Worm (Caenorhabditis elegans) whole organism, early embryonic: ENCODE data around the gene K01G5.10.

ENCODE experiments used
- B0310.2 ChIP-seq: sonication (generic microtip); optimal IDR thresholded peaks from 2 replicates; lab custom pipeline; 2016; ENCODE audit warnings: mild to moderate bottlenecking, missing genetic modification characterization, missing compliant biosample characterization
- F13C5.2 ChIP-seq: sonication (generic microtip); optimal IDR thresholded peaks from 2 replicates; lab custom pipeline; 2017; ENCODE audit warnings: mild to moderate bottlenecking, missing genetic modification characterization, inconsistent platforms, missing compliant biosample characterization
- aly-1 ChIP-seq: sonication (generic microtip); optimal IDR thresholded peaks from 2 replicates; lab custom pipeline; 2016; ENCODE audit warnings: missing genetic modification characterization, missing compliant biosample characterization
- ama-1 ChIP-seq: fragments of 150-350 bp; optimal IDR thresholded peaks from 2 replicates; lab custom pipeline; 2014
- ceh-36 ChIP-seq: sonication (generic microtip); optimal IDR thresholded peaks from 2 replicates; lab custom pipeline; 2016; ENCODE audit warnings: missing genetic modification characterization, inconsistent platforms, missing compliant biosample characterization
- flt-1 ChIP-seq: fragments of 200-800 bp; sonication (Bioruptor generic); IDR thresholded peaks from 2 replicates; pipeline ENCODE4 v1.3.6; 2022; ENCODE audit warnings: missing genetic modification characterization, missing compliant biosample characterization
- hmg-4 ChIP-seq: fragments of 200-800 bp; sonication (Bioruptor generic); optimal IDR thresholded peaks from 2 replicates; lab custom pipeline; 2018; ENCODE audit warnings: mild to moderate bottlenecking, missing genetic modification characterization, missing compliant biosample characterization
- hnd-1 ChIP-seq: sonication (generic microtip); optimal IDR thresholded peaks from 2 replicates; lab custom pipeline; 2016; ENCODE audit warnings: missing genetic modification characterization, missing compliant biosample characterization
- scrt-1 ChIP-seq: fragments of 200-800 bp; sonication (Bioruptor generic); IDR thresholded peaks from 2 replicates; pipeline ENCODE4 v1.3.6; 2022; ENCODE audit warnings: missing genetic modification characterization, missing compliant biosample characterization
- tbx-11 ChIP-seq: fragments of 200-800 bp; sonication (Bioruptor generic); IDR thresholded peaks from 2 replicates; pipeline ENCODE4 v1.3.6; 2022; ENCODE audit warnings: missing genetic modification characterization, missing compliant biosample characterization
- tbx-37 ChIP-seq: fragments of 200-800 bp; sonication (Bioruptor generic); conservative IDR thresholded peaks from 2 replicates; pipeline ENCODE4 v1.3.6; 2022; ENCODE audit warnings: missing genetic modification reagents, missing genetic modification characterization, missing compliant biosample characterization
- tra-4 ChIP-seq: sonication (generic microtip); optimal IDR thresholded peaks from 2 replicates; lab custom pipeline; 2017; ENCODE audit warnings: missing genetic modification characterization, missing compliant biosample characterization

- TF ChIP-seq scrt-1 (GFP tag; lab: Robert Waterston, UW) = no peak
- no peak for TF ChIP-seq tbx-37
- no peak for TF ChIP-seq B0310.2 (tag; lab: Kevin White, UChicago)
- TF ChIP-seq tbx-11 (GFP tag; lab: Robert Waterston, UW) = no peak
- no peak for TF ChIP-seq hmg-4
- no peak for TF ChIP-seq tra-4 (tag; lab: Kevin White, UChicago)
- TF ChIP-seq F13C5.2 (tag; lab: Kevin White, UChicago) = no peak
- TF ChIP-seq flt-1 (GFP tag; lab: Robert Waterston, UW) = no peak
- TF ChIP-seq ama-1 (lab: Kevin White, UChicago) = no peak
- TF ChIP-seq ceh-36 (tag; lab: Kevin White, UChicago) = no peak
- no peak for TF ChIP-seq hnd-1 (tag; lab: Kevin White, UChicago)
- no peak for TF ChIP-seq aly-1
Measured at ce11 chrIII:10718078-10718477, 40.2 kb downstream of the K01G5.10 start.
